Fruit fly (Drosophila melanogaster) whole organism, embryonic: ENCODE measurements around the gene CG8543.

Experiments used
- B-H1 ChIP-seq: fragments of 200-800 bp; sonication (Bioruptor generic); IDR thresholded peaks from 3 replicates; pipeline ENCODE4 v1.3.6; 2022; ENCODE audit warnings: missing biosample characterization, missing genetic modification characterization
- CG4328 ChIP-seq: fragments of 200-800 bp; sonication (Bioruptor generic); optimal IDR thresholded peaks from 3 replicates; lab custom pipeline; 2017; ENCODE audit warnings: missing biosample characterization, missing genetic modification reagents, missing genetic modification characterization
- CG9876 ChIP-seq: fragments of 200-800 bp; sonication (Bioruptor generic); optimal IDR thresholded peaks from 2 replicates; lab custom pipeline; 2016; ENCODE audit warnings: missing biosample characterization, missing genetic modification characterization
- Fer2 ChIP-seq: fragments of 200-800 bp; sonication (Bioruptor generic); optimal IDR thresholded peaks from 2 replicates; lab custom pipeline; 2018; ENCODE audit warnings: missing biosample characterization, mild to moderate bottlenecking, missing genetic modification characterization, moderate library complexity
- Mes4 ChIP-seq: fragments of 200-800 bp; sonication (Bioruptor generic); optimal IDR thresholded peaks from 2 replicates; lab custom pipeline; 2016; ENCODE audit warnings: missing biosample characterization, missing genetic modification characterization
- Sox102F ChIP-seq: fragments of 200-800 bp; sonication (Bioruptor generic); optimal IDR thresholded peaks from 2 replicates; lab custom pipeline; 2018; ENCODE audit warnings: missing biosample characterization, mild to moderate bottlenecking, missing genetic modification characterization, moderate library complexity

- no peak for TF ChIP-seq Sox102F (GFP tag; lab: Kevin White, UChicago)
- no peak for TF ChIP-seq CG9876 (GFP tag; lab: Kevin White, UChicago)
- TF ChIP-seq Mes4, result no peak
- no peak for TF ChIP-seq CG4328 (GFP tag; lab: Kevin White, UChicago)
- no peak for TF ChIP-seq B-H1 (GFP tag; lab: Robert Waterston, UW)
- TF ChIP-seq Fer2 (tag; lab: Kevin White, UChicago), result no peak
Observed at dm6 chr3L:7455849-7456248, 14.3 kb downstream of the CG8543 start, which contains the start of gene ppk26.
